Worm (Caenorhabditis elegans) whole organism, L3 larva: ENCODE results near the gene F44F4.9.
A peak's percentile ranks its signal among the peaks of the same experiment; 100 is the strongest.
"Not testable (repeated sequence)": the region's sequence is repeated elsewhere in the genome, so short reads cannot be mapped to it uniquely, and the experiment has no call there.

Experiments used
- R02D3.7 ChIP-seq: fragments of 150-350 bp; optimal IDR thresholded peaks from 2 replicates; lab custom pipeline; 2014; ENCODE audit warnings: missing biosample characterization, missing genetic modification characterization
- aly-2 ChIP-seq: fragments of 150-350 bp; optimal IDR thresholded peaks from 2 replicates; lab custom pipeline; 2014; ENCODE audit warnings: missing biosample characterization, missing genetic modification characterization
- ama-1 ChIP-seq: fragments of 150-350 bp; optimal IDR thresholded peaks from 2 replicates; lab custom pipeline; 2018
- ceh-28 ChIP-seq: fragments of 150-350 bp; optimal IDR thresholded peaks from 2 replicates; lab custom pipeline; 2014; ENCODE audit warnings: missing biosample characterization, missing genetic modification reagents, missing genetic modification characterization
- ceh-82 ChIP-seq: fragments of 150-350 bp; optimal IDR thresholded peaks from 2 replicates; lab custom pipeline; 2014; ENCODE audit warnings: missing biosample characterization, missing genetic modification characterization
- ceh-9 ChIP-seq: sonication (generic microtip); optimal IDR thresholded peaks from 2 replicates; lab custom pipeline; 2018; ENCODE audit warnings: missing biosample characterization, missing genetic modification characterization
- daf-12 ChIP-seq: fragments of 150-350 bp; optimal IDR thresholded peaks from 2 replicates; lab custom pipeline; 2014; ENCODE audit warnings: missing biosample characterization, missing genetic modification reagents, missing genetic modification characterization
- egl-5 ChIP-seq: fragments of 150-350 bp; optimal IDR thresholded peaks from 2 replicates; lab custom pipeline; 2017; ENCODE audit warnings: missing biosample characterization, missing genetic modification reagents, missing genetic modification characterization, inconsistent platforms
- elt-2 ChIP-seq: sonication (generic microtip); optimal IDR thresholded peaks from 2 replicates; lab custom pipeline; 2016; ENCODE audit warnings: missing genetic modification reagents, mild to moderate bottlenecking, missing genetic modification characterization, missing compliant biosample characterization
- elt-3 ChIP-seq, 3 experiments: fragments of 150-350 bp in 1 of 3; sonication (generic microtip) in 2 of 3; optimal IDR thresholded peaks; 2 replicates in 2 of 3; 4 replicates in 1 of 3; lab custom pipeline; 2014 to 2017; ENCODE audit warnings: missing biosample characterization in 3 of 3, missing genetic modification characterization in 3 of 3
- eor-1 ChIP-seq, 2 experiments: fragments of 150-350 bp; optimal IDR thresholded peaks; 2 replicates each; lab custom pipeline; 2014 to 2018; ENCODE audit warnings: missing biosample characterization in 2 of 2, missing genetic modification characterization in 2 of 2
- fkh-10 ChIP-seq: sonication (generic microtip); optimal IDR thresholded peaks from 2 replicates; lab custom pipeline; 2017; ENCODE audit warnings: missing biosample characterization, missing genetic modification reagents, missing genetic modification characterization
- fkh-2 ChIP-seq: fragments of 150-350 bp; optimal IDR thresholded peaks from 2 replicates; lab custom pipeline; 2014; ENCODE audit warnings: missing biosample characterization, missing genetic modification reagents, missing genetic modification characterization
- fos-1 ChIP-seq: fragments of 150-350 bp; optimal IDR thresholded peaks from 2 replicates; lab custom pipeline; 2014; ENCODE audit warnings: missing biosample characterization, missing genetic modification characterization
- hmg-11 ChIP-seq: sonication (generic microtip); optimal IDR thresholded peaks from 2 replicates; lab custom pipeline; 2016; ENCODE audit warnings: missing genetic modification characterization, missing compliant biosample characterization
- lin-15B ChIP-seq: fragments of 150-350 bp; optimal IDR thresholded peaks from 2 replicates; lab custom pipeline; 2014; ENCODE audit warnings: missing biosample characterization, missing genetic modification characterization
- lin-39 ChIP-seq: fragments of 150-350 bp; optimal IDR thresholded peaks from 2 replicates; lab custom pipeline; 2018; ENCODE audit warnings: missing biosample characterization, missing genetic modification reagents, missing genetic modification characterization
- lsy-12 ChIP-seq: sonication (generic microtip); optimal IDR thresholded peaks from 2 replicates; lab custom pipeline; 2016; ENCODE audit warnings: mild to moderate bottlenecking, missing genetic modification characterization, missing compliant biosample characterization
- mdl-1 ChIP-seq: fragments of 150-350 bp; optimal IDR thresholded peaks from 2 replicates; lab custom pipeline; 2014; ENCODE audit warnings: missing biosample characterization, missing genetic modification characterization
- mml-1 ChIP-seq: fragments of 150-350 bp; sonication (generic microtip); optimal IDR thresholded peaks from 3 replicates; lab custom pipeline; 2014; ENCODE audit warnings: missing biosample characterization, missing genetic modification characterization
- nfya-1 ChIP-seq: sonication (generic microtip); optimal IDR thresholded peaks from 2 replicates; lab custom pipeline; 2017; ENCODE audit warnings: missing genetic modification characterization, mild to moderate bottlenecking, missing compliant biosample characterization, antibody characterized with exemption, moderate library complexity; ENCODE audit not compliant: insufficient read depth
- nhr-11 ChIP-seq: fragments of 150-350 bp; optimal IDR thresholded peaks from 2 replicates; lab custom pipeline; 2014; ENCODE audit warnings: missing biosample characterization, missing genetic modification characterization
- nhr-12 ChIP-seq: fragments of 150-350 bp; optimal IDR thresholded peaks from 2 replicates; lab custom pipeline; 2014; ENCODE audit warnings: missing biosample characterization, missing genetic modification characterization
- nhr-23 ChIP-seq: fragments of 150-350 bp; optimal IDR thresholded peaks from 2 replicates; lab custom pipeline; 2014; ENCODE audit warnings: missing biosample characterization, missing genetic modification reagents, missing genetic modification characterization
- nhr-237 ChIP-seq: fragments of 150-350 bp; optimal IDR thresholded peaks from 2 replicates; lab custom pipeline; 2014; ENCODE audit warnings: missing biosample characterization, missing genetic modification characterization
- nhr-25 ChIP-seq: sonication (generic microtip); optimal IDR thresholded peaks from 2 replicates; lab custom pipeline; 2017; ENCODE audit warnings: missing biosample characterization, missing genetic modification characterization
- nhr-28 ChIP-seq: fragments of 150-350 bp; optimal IDR thresholded peaks from 2 replicates; lab custom pipeline; 2014; ENCODE audit warnings: missing biosample characterization, missing genetic modification characterization
- nhr-43 ChIP-seq: sonication (generic microtip); optimal IDR thresholded peaks from 2 replicates; lab custom pipeline; 2016; ENCODE audit warnings: mild to moderate bottlenecking, missing genetic modification characterization, missing compliant biosample characterization; ENCODE audit not compliant: poor library complexity, severe bottlenecking
- nhr-67 ChIP-seq: fragments of 150-350 bp; optimal IDR thresholded peaks from 2 replicates; lab custom pipeline; 2014; ENCODE audit warnings: missing biosample characterization, missing genetic modification characterization
- pha-4 ChIP-seq: fragments of 150-350 bp; optimal IDR thresholded peaks from 2 replicates; lab custom pipeline; 2014; ENCODE audit warnings: missing biosample characterization, missing genetic modification reagents, missing genetic modification characterization
- pqm-1 ChIP-seq: fragments of 150-350 bp; optimal IDR thresholded peaks from 2 replicates; lab custom pipeline; 2017; ENCODE audit warnings: missing biosample characterization, missing genetic modification characterization, inconsistent platforms
- sea-2 ChIP-seq: fragments of 150-350 bp; sonication (generic microtip); optimal IDR thresholded peaks from 4 replicates; lab custom pipeline; 2014; ENCODE audit warnings: missing biosample characterization, missing genetic modification reagents, missing genetic modification characterization
- skn-1 ChIP-seq: fragments of 150-350 bp; optimal IDR thresholded peaks from 2 replicates; lab custom pipeline; 2014; ENCODE audit warnings: missing biosample characterization, missing genetic modification characterization
- unc-39 ChIP-seq: sonication (generic microtip); optimal IDR thresholded peaks from 4 replicates; lab custom pipeline; 2017; ENCODE audit warnings: missing biosample characterization, missing genetic modification characterization
- zag-1 ChIP-seq: fragments of 150-350 bp; optimal IDR thresholded peaks from 2 replicates; lab custom pipeline; 2014; ENCODE audit warnings: missing biosample characterization, missing genetic modification characterization
- ztf-4 ChIP-seq: fragments of 150-350 bp; optimal IDR thresholded peaks from 2 replicates; lab custom pipeline; 2014; ENCODE audit warnings: missing biosample characterization, missing genetic modification characterization

The F44F4.9 gene

ce11 chrII:10910219-10910618 lies 5.4 kb downstream of the F44F4.9 start, which contains the start of gene sra-11:
Gene sra-11, minus strand, starts transcription at chrII:10910319.
- TF ChIP-seq ztf-4 (tag; lab: Kevin White, UChicago): no peak
- no peak for TF ChIP-seq ceh-28 (tag; lab: Kevin White, UChicago)
- TF ChIP-seq mml-1 (tag; lab: Kevin White, UChicago): no peak
- no peak for TF ChIP-seq nhr-28 (tag; lab: Kevin White, UChicago)
- no peak for TF ChIP-seq eor-1 (tag; optimal IDR thresholded peaks at IDR 0.05; lab: Kevin White, UChicago)
- TF ChIP-seq fkh-2 (tag; lab: Kevin White, UChicago): no peak
- no peak for TF ChIP-seq pqm-1 (tag; lab: Kevin White, UChicago)
- no peak for TF ChIP-seq nhr-11
- no peak for TF ChIP-seq ceh-82
- no peak for TF ChIP-seq lsy-12
- TF ChIP-seq, all 47 proteins: peak for 0

- not testable (repeated sequence) for TF ChIP-seq skn-1 (tag; lab: Kevin White, UChicago); hmg-11 (tag; lab: Kevin White, UChicago); ceh-82
Measured at ce11 chrII:10904379-10904778, 11.3 kb downstream of the F44F4.9 start, which contains the start of gene sra-12. Gene sra-12, minus strand, starts transcription at chrII:10904479.

ce11 chrII:10902104-10902503 lies 13.5 kb downstream of the F44F4.9 start, which contains the start of gene gly-1:
Gene gly-1, minus strand, starts transcription at chrII:10902204.
- TF ChIP-seq lin-15B (tag; lab: Kevin White, UChicago): no peak
- no peak for TF ChIP-seq nhr-11
- no peak for TF ChIP-seq mdl-1 (tag; lab: Kevin White, UChicago)
- TF ChIP-seq egl-5 (tag; lab: Kevin White, UChicago): no peak
- no peak for TF ChIP-seq nhr-23
- no peak for TF ChIP-seq nhr-12 (tag; lab: Kevin White, UChicago)
- TF ChIP-seq lin-39 (tag; lab: Kevin White, UChicago): no peak
- TF ChIP-seq pqm-1 (tag; lab: Kevin White, UChicago): no peak

ce11 chrII:10898998-10899397 lies 16.6 kb downstream of the F44F4.9 start:
- TF ChIP-seq zag-1 (tag; lab: Kevin White, UChicago): no peak
- no peak for TF ChIP-seq mdl-1 (tag; lab: Kevin White, UChicago)
- TF ChIP-seq pqm-1 (tag; lab: Kevin White, UChicago): no peak
- TF ChIP-seq nhr-25 (tag; lab: Kevin White, UChicago): no peak
- no peak for TF ChIP-seq elt-2 (tag; lab: Kevin White, UChicago)
- no peak for TF ChIP-seq skn-1 (tag; lab: Kevin White, UChicago)
- TF ChIP-seq elt-3 (tag; optimal IDR thresholded peaks at IDR 0.05; lab: Kevin White, UChicago): no peak
- no peak for TF ChIP-seq R02D3.7 (tag; lab: Kevin White, UChicago)
- TF ChIP-seq unc-39: no peak
- TF ChIP-seq egl-5 (tag; lab: Kevin White, UChicago): no peak
- no peak for TF ChIP-seq nhr-43
- no peak for TF ChIP-seq ama-1
- no peak for TF ChIP-seq nhr-237 (tag; lab: Kevin White, UChicago)
- no peak for TF ChIP-seq sea-2 (GFP tag; lab: Kevin White, UChicago)
- TF ChIP-seq fkh-10: no peak
- TF ChIP-seq fkh-2 (tag; lab: Kevin White, UChicago): no peak

ce11 chrII:10895959-10896358 lies 19.7 kb downstream of the F44F4.9 start:
- peak; percentile 71 for TF ChIP-seq nfya-1
- no peak for TF ChIP-seq unc-39

ce11 chrII:10894996-10895395 lies 20.6 kb downstream of the F44F4.9 start, which contains the start of gene sra-10:
Gene sra-10, minus strand, starts transcription at chrII:10895096.
- TF ChIP-seq ceh-82: no peak
- TF ChIP-seq daf-12: no peak
- TF ChIP-seq nhr-25 (tag; lab: Kevin White, UChicago): no peak

DNA sequence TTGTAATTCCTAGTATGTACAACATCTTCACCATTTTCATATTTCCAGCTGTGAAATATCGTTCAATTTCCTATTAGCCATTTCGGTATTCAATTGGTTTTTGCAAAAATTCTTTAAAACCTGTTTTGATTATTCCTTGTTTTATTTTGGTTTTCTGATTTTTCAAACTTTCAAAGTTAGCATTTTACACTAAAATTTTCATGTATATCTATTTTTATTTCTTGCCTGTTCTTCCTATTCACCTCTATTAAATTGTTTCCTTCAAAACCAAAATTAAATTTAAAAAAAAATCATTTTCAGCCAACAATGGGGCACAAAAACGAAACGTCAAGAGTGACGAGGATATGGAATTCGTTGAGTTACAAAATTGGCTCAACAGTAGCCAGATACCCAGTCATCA lies 26.7 kb downstream of the F44F4.9 start, which contains the start of gene ptr-8:
ptr-8 (plus strand) TSS at position 301 of the 400 bp plus-strand sequence.
- TF ChIP-seq R02D3.7 (tag; lab: Kevin White, UChicago): no peak
- TF ChIP-seq ceh-9: no peak
- no peak for TF ChIP-seq mdl-1 (tag; lab: Kevin White, UChicago)
- no peak for TF ChIP-seq nhr-67 (tag; lab: Kevin White, UChicago)
- TF ChIP-seq fos-1: no peak
- TF ChIP-seq aly-2 (tag; lab: Kevin White, UChicago): no peak
- TF ChIP-seq elt-3 (tag; optimal IDR thresholded peaks at IDR 0.05; lab: Kevin White, UChicago): no peak
- no peak for TF ChIP-seq nhr-237 (tag; lab: Kevin White, UChicago)
- no peak for TF ChIP-seq pha-4 (tag; lab: Kevin White, UChicago)
- no peak for TF ChIP-seq nhr-43
- TF ChIP-seq mml-1 (tag; lab: Kevin White, UChicago): no peak
- TF ChIP-seq nfya-1: no peak
